Worm (Caenorhabditis elegans) whole organism, L4/young adult: ENCODE data around the gene rbm-22.

Source experiments
- W03F9.2 ChIP-seq: fragments of 150-350 bp; optimal IDR thresholded peaks from 2 replicates; lab custom pipeline; 2014; ENCODE audit warnings: missing biosample characterization, missing genetic modification characterization
- dao-5 ChIP-seq: sonication (generic microtip); optimal IDR thresholded peaks from 2 replicates; lab custom pipeline; 2016; ENCODE audit warnings: missing genotype, missing genetic modification characterization, moderate library complexity, missing compliant biosample characterization
- him-1 ChIP-seq: sonication (generic microtip); optimal IDR thresholded peaks from 2 replicates; lab custom pipeline; 2016; ENCODE audit warnings: missing genotype, missing genetic modification reagents, missing genetic modification characterization, missing compliant biosample characterization

rbm-22 gene

ce11 chrIV:10900083-10900482 is 38.9 kb downstream of the rbm-22 start, which contains the start of gene srlf-30:
Gene srlf-30 (plus strand): TSS chrIV:10900383.
- TF ChIP-seq W03F9.2 (tag; lab: Kevin White, UChicago) (no peak), him-1 (no peak), dao-5 (tag; lab: Kevin White, UChicago) (no peak)

ce11 chrIV:10902476-10902875 is 41.3 kb downstream of the rbm-22 start:
- no peak for TF ChIP-seq him-1
- TF ChIP-seq W03F9.2 (tag; lab: Kevin White, UChicago) = no peak
- no peak for TF ChIP-seq dao-5 (tag; lab: Kevin White, UChicago)

ce11 chrIV:10904282-10904681 is 43.1 kb downstream of the rbm-22 start, which contains the start of gene ZK596.3:
Gene ZK596.3 (minus strand): TSS chrIV:10904382.
- no peak for TF ChIP-seq dao-5 (tag; lab: Kevin White, UChicago)
- TF ChIP-seq him-1 = no peak
- no peak for TF ChIP-seq W03F9.2 (tag; lab: Kevin White, UChicago)

ce11 chrIV:10909206-10909605 is 48.0 kb downstream of the rbm-22 start, which contains the start of gene ZK596.2:
Gene ZK596.2 (minus strand): TSS chrIV:10909306.
- no peak for TF ChIP-seq him-1
- TF ChIP-seq W03F9.2 (tag; lab: Kevin White, UChicago) = no peak
- TF ChIP-seq dao-5 (tag; lab: Kevin White, UChicago) = no peak

- TF ChIP-seq him-1 (no peak), W03F9.2 (tag; lab: Kevin White, UChicago) (no peak), dao-5 (tag; lab: Kevin White, UChicago) (no peak)
These were observed 48.5 kb downstream of the rbm-22 start, which contains the start of gene pyk-2 for ce11 chrIV:10909708-10910107. Gene pyk-2 (plus strand): TSS chrIV:10909913.

ce11 chrIV:10913081-10913480 is 51.9 kb downstream of the rbm-22 start, which contains the start of gene ZK593.2:
Gene ZK593.2 (plus strand): TSS chrIV:10913381.
- no peak for TF ChIP-seq him-1
- TF ChIP-seq W03F9.2 (tag; lab: Kevin White, UChicago) = no peak
- no peak for TF ChIP-seq dao-5 (tag; lab: Kevin White, UChicago)
